Fruit fly (Drosophila melanogaster) whole organism, adult: ENCODE results near the gene Ptp61F.

Source experiments
- CG11617 ChIP-seq: fragments of 200-800 bp; sonication (Bioruptor generic); optimal IDR thresholded peaks from 2 replicates; lab custom pipeline; 2017; ENCODE audit warnings: mild to moderate bottlenecking, missing biosample characterization, missing genetic modification reagents, missing genetic modification characterization
- CG12768 ChIP-seq: fragments of 200-800 bp; sonication (Bioruptor generic); optimal IDR thresholded peaks from 2 replicates; lab custom pipeline; 2017; ENCODE audit warnings: missing biosample characterization, missing genetic modification characterization, mild to moderate bottlenecking, moderate library complexity, missing genetic modification reagents
- CG14711 ChIP-seq: fragments of 200-800 bp; sonication (Bioruptor generic); optimal IDR thresholded peaks from 2 replicates; lab custom pipeline; 2018; ENCODE audit warnings: missing biosample characterization, mild to moderate bottlenecking, missing genetic modification characterization, moderate library complexity
- CG1620 ChIP-seq: fragments of 200-800 bp; sonication (Bioruptor generic); optimal IDR thresholded peaks from 2 replicates; lab custom pipeline; 2016; ENCODE audit warnings: missing biosample characterization, missing genetic modification characterization
- CG33017 ChIP-seq: fragments of 200-800 bp; sonication (Bioruptor generic); optimal IDR thresholded peaks from 2 replicates; lab custom pipeline; 2018; ENCODE audit warnings: missing biosample characterization, mild to moderate bottlenecking, missing genetic modification characterization, moderate library complexity
- CG5204 ChIP-seq: fragments of 200-800 bp; sonication (Bioruptor generic); optimal IDR thresholded peaks from 2 replicates; lab custom pipeline; 2016; ENCODE audit warnings: missing biosample characterization, missing genetic modification characterization
- CG7045 ChIP-seq: fragments of 200-800 bp; sonication (Bioruptor generic); optimal IDR thresholded peaks from 2 replicates; lab custom pipeline; 2017; ENCODE audit warnings: missing biosample characterization, mild to moderate bottlenecking, missing genetic modification characterization
- CG7101 ChIP-seq: fragments of 200-800 bp; sonication (Bioruptor generic); optimal IDR thresholded peaks from 2 replicates; lab custom pipeline; 2018; ENCODE audit warnings: missing biosample characterization, mild to moderate bottlenecking, missing genetic modification characterization, moderate library complexity
- Clk ChIP-seq: fragments of 200-800 bp; sonication (Bioruptor generic); optimal IDR thresholded peaks from 2 replicates; lab custom pipeline; 2017; ENCODE audit warnings: missing biosample characterization, missing genetic modification characterization
- Crg-1 ChIP-seq: fragments of 200-800 bp; sonication (Bioruptor generic); optimal IDR thresholded peaks from 2 replicates; lab custom pipeline; 2016; ENCODE audit warnings: missing biosample characterization, missing genetic modification characterization
- Hr96 ChIP-seq: fragments of 200-800 bp; sonication (Bioruptor generic); optimal IDR thresholded peaks from 2 replicates; lab custom pipeline; 2016; ENCODE audit warnings: missing biosample characterization, missing genetic modification characterization
- Mnt ChIP-seq: fragments of 200-800 bp; sonication (Bioruptor generic); optimal IDR thresholded peaks from 2 replicates; lab custom pipeline; 2016; ENCODE audit warnings: missing biosample characterization, mild to moderate bottlenecking, missing genetic modification characterization
- bab1 ChIP-seq: fragments of 200-800 bp; sonication (Bioruptor generic); optimal IDR thresholded peaks from 3 replicates; lab custom pipeline; 2019; ENCODE audit warnings: missing biosample characterization, mild to moderate bottlenecking, missing genetic modification characterization, moderate library complexity
- cic ChIP-seq: fragments of 200-800 bp; sonication (Bioruptor generic); optimal IDR thresholded peaks from 2 replicates; lab custom pipeline; 2017; ENCODE audit warnings: missing biosample characterization, mild to moderate bottlenecking, missing genetic modification characterization, moderate library complexity
- cnc ChIP-seq, 2 experiments: fragments of >200 bp; optimal IDR thresholded peaks; 2 replicates each; lab custom pipeline; 2017
- kay ChIP-seq: fragments of 200-800 bp; sonication (Bioruptor generic); peaks from one replicate; lab custom pipeline; 2016; ENCODE audit warnings: missing biosample characterization, missing genetic modification characterization, borderline replicate concordance
- ovo ChIP-seq: fragments of 200-800 bp; sonication (Bioruptor generic); optimal IDR thresholded peaks from 2 replicates; lab custom pipeline; 2016; ENCODE audit warnings: missing biosample characterization, missing genetic modification characterization
- pad ChIP-seq: fragments of 200-800 bp; sonication (Bioruptor generic); optimal IDR thresholded peaks from 3 replicates; lab custom pipeline; 2017; ENCODE audit warnings: missing biosample characterization, missing genetic modification characterization, mild to moderate bottlenecking, moderate library complexity, missing genetic modification reagents
- tj ChIP-seq: fragments of 200-800 bp; sonication (Bioruptor generic); optimal IDR thresholded peaks from 3 replicates; lab custom pipeline; 2017; ENCODE audit warnings: missing biosample characterization, mild to moderate bottlenecking, missing genetic modification characterization, moderate library complexity
- toe ChIP-seq: fragments of 200-800 bp; sonication (Bioruptor generic); optimal IDR thresholded peaks from 2 replicates; lab custom pipeline; 2016; ENCODE audit warnings: missing biosample characterization, missing genetic modification characterization

Gene Ptp61F

dm6 chr3L:1300076-1300635 is 174.9 kb downstream of the Ptp61F start:
- TF ChIP-seq CG5204 (no peak), Hr96 (GFP tag; lab: Kevin White, UChicago) (no peak), Crg-1 (GFP tag; lab: Kevin White, UChicago) (no peak), CG7045 (GFP tag; lab: Kevin White, UChicago) (peak; percentile 44), Clk (GFP tag; lab: Kevin White, UChicago) (no peak), toe (no peak), Mnt (GFP tag; lab: Kevin White, UChicago) (no peak), CG11617 (GFP tag; lab: Kevin White, UChicago) (peak; percentile 52), CG1620 (GFP tag; lab: Kevin White, UChicago) (no peak), CG14711 (tag; lab: Kevin White, UChicago) (peak; percentile 80), cic (GFP tag; lab: Kevin White, UChicago) (no peak), cnc (optimal IDR thresholded peaks at IDR 0.05; lab: Kevin White, UChicago) (no peak), bab1 (GFP tag; lab: Kevin White, UChicago) (peak; percentile 91), CG33017 (tag; lab: Kevin White, UChicago) (peak; percentile 52), kay (GFP tag; lab: Kevin White, UChicago) (no peak), pad (GFP tag; lab: Kevin White, UChicago) (peak; percentile 67), ovo (no peak), CG12768 (GFP tag; lab: Kevin White, UChicago) (peak; percentile 3), CG7101 (tag; lab: Kevin White, UChicago) (peak; percentile 76), tj (GFP tag; lab: Kevin White, UChicago) (peak; percentile 98)

- no peak for TF ChIP-seq cnc (optimal IDR thresholded peaks at IDR 0.05; lab: Kevin White, UChicago)
- TF ChIP-seq bab1 (GFP tag; lab: Kevin White, UChicago), result peak; percentile 37
Measured at dm6 chr3L:1298509-1298908, 176.5 kb downstream of the Ptp61F start, which contains the start of gene scf. Gene scf (plus strand): TSS chr3L:1298672.

dm6 chr3L:1295693-1296092 is 179.4 kb downstream of the Ptp61F start, which contains the start of gene Rabex-5:
Gene Rabex-5 (plus strand): TSS chr3L:1295913.
- TF ChIP-seq cic (GFP tag; lab: Kevin White, UChicago), result no peak
- TF ChIP-seq CG1620 (GFP tag; lab: Kevin White, UChicago), result peak; percentile 49
- TF ChIP-seq CG12768 (GFP tag; lab: Kevin White, UChicago), result no peak
- TF ChIP-seq kay (GFP tag; lab: Kevin White, UChicago), result no peak
- no peak for TF ChIP-seq CG11617 (GFP tag; lab: Kevin White, UChicago)
- no peak for TF ChIP-seq tj (GFP tag; lab: Kevin White, UChicago)
- TF ChIP-seq CG33017 (tag; lab: Kevin White, UChicago), result no peak
- peak; percentile 2 for TF ChIP-seq pad (GFP tag; lab: Kevin White, UChicago)
- no peak for TF ChIP-seq Crg-1 (GFP tag; lab: Kevin White, UChicago)
- TF ChIP-seq Clk (GFP tag; lab: Kevin White, UChicago), result no peak
- TF ChIP-seq ovo, result no peak
- TF ChIP-seq Mnt (GFP tag; lab: Kevin White, UChicago), result no peak
- TF ChIP-seq cnc (optimal IDR thresholded peaks at IDR 0.05; lab: Kevin White, UChicago), result no peak
- no peak for TF ChIP-seq CG14711 (tag; lab: Kevin White, UChicago)
- TF ChIP-seq CG7101 (tag; lab: Kevin White, UChicago), result no peak
- no peak for TF ChIP-seq CG5204
- TF ChIP-seq bab1 (GFP tag; lab: Kevin White, UChicago), result no peak
- no peak for TF ChIP-seq toe

- TF ChIP-seq CG7101 (tag; lab: Kevin White, UChicago), result no peak
- no peak for TF ChIP-seq Crg-1 (GFP tag; lab: Kevin White, UChicago)
- no peak for TF ChIP-seq Hr96 (GFP tag; lab: Kevin White, UChicago)
- TF ChIP-seq CG1620 (GFP tag; lab: Kevin White, UChicago), result no peak
- TF ChIP-seq CG11617 (GFP tag; lab: Kevin White, UChicago), result no peak
- TF ChIP-seq bab1 (GFP tag; lab: Kevin White, UChicago), result no peak
- TF ChIP-seq tj (GFP tag; lab: Kevin White, UChicago), result no peak
- no peak for TF ChIP-seq CG5204
- no peak for TF ChIP-seq toe
- no peak for TF ChIP-seq CG7045 (GFP tag; lab: Kevin White, UChicago)
- no peak for TF ChIP-seq CG33017 (tag; lab: Kevin White, UChicago)
- TF ChIP-seq CG12768 (GFP tag; lab: Kevin White, UChicago), result no peak
- TF ChIP-seq Clk (GFP tag; lab: Kevin White, UChicago), result no peak
- no peak for TF ChIP-seq CG14711 (tag; lab: Kevin White, UChicago)
- no peak for TF ChIP-seq cnc (optimal IDR thresholded peaks at IDR 0.05; lab: Kevin White, UChicago)
- TF ChIP-seq ovo, result no peak
- no peak for TF ChIP-seq pad (GFP tag; lab: Kevin White, UChicago)
- TF ChIP-seq Mnt (GFP tag; lab: Kevin White, UChicago), result no peak
- TF ChIP-seq kay (GFP tag; lab: Kevin White, UChicago), result no peak
- TF ChIP-seq cic (GFP tag; lab: Kevin White, UChicago), result no peak
Measured at dm6 chr3L:1294835-1295234, 180.2 kb downstream of the Ptp61F start.
